Worm (Caenorhabditis elegans): Measurements from ENCODE around the gene elo-3.
"Not testable (repeated sequence)": the region's sequence is repeated elsewhere in the genome, so short reads cannot be mapped to it uniquely, and the experiment has no call there.

The elo-3 gene

ce11 chrIV:7247243-7247642, 9.7 kb downstream of the elo-3 start, which contains the start of gene D2024.1:
D2024.1 (plus strand) TSS chrIV:7247543.
- not testable (repeated sequence) for TF ChIP-seq cog-1 (tag; optimal IDR thresholded peaks at IDR 0.05); med-1 (GFP tag; optimal IDR thresholded peaks at IDR 0.05; ENCODE audit: insufficient read depth); T22C8.4 (GFP tag; IDR thresholded peaks at IDR 0.05)

ce11 chrIV:7250158-7250557, 12.6 kb downstream of the elo-3 start, which contains the start of gene D2024.18:
D2024.18 (plus strand) TSS chrIV:7250458.
- TF ChIP-seq med-1 (GFP tag; optimal IDR thresholded peaks at IDR 0.05; ENCODE audit: insufficient read depth) (no peak), T22C8.4 (GFP tag; IDR thresholded peaks at IDR 0.05) (no peak), ztf-23 (GFP tag; IDR thresholded peaks at IDR 0.05) (no peak), ztf-29 (GFP tag; IDR thresholded peaks at IDR 0.05) (no peak), klf-2 (GFP tag; conservative IDR thresholded peaks at IDR 0.05) (no peak), cog-1 (tag; optimal IDR thresholded peaks at IDR 0.05) (no peak), flt-1 (GFP tag; IDR thresholded peaks at IDR 0.05) (no peak), tab-1 (GFP tag; IDR thresholded peaks at IDR 0.05) (no peak), ref-1 (GFP tag; conservative IDR thresholded peaks at IDR 0.05) (no peak)

- TF ChIP-seq T22C8.4 (GFP tag; IDR thresholded peaks at IDR 0.05), result no peak
- TF ChIP-seq klf-2 (GFP tag; conservative IDR thresholded peaks at IDR 0.05), result no peak
- TF ChIP-seq cog-1 (tag; optimal IDR thresholded peaks at IDR 0.05), result no peak
- TF ChIP-seq ref-1 (GFP tag; conservative IDR thresholded peaks at IDR 0.05), result no peak
- no peak for TF ChIP-seq ztf-29 (GFP tag; IDR thresholded peaks at IDR 0.05)
- TF ChIP-seq med-1 (GFP tag; optimal IDR thresholded peaks at IDR 0.05; ENCODE audit: insufficient read depth), result no peak
- TF ChIP-seq ztf-23 (GFP tag; IDR thresholded peaks at IDR 0.05), result no peak
- TF ChIP-seq flt-1 (GFP tag; IDR thresholded peaks at IDR 0.05), result no peak
- TF ChIP-seq tab-1 (GFP tag; IDR thresholded peaks at IDR 0.05), result no peak
Observed at ce11 chrIV:7253271-7253670, 15.8 kb downstream of the elo-3 start.

- not testable (repeated sequence) for TF ChIP-seq T22C8.4 (GFP tag; IDR thresholded peaks at IDR 0.05); ref-1 (GFP tag; conservative IDR thresholded peaks at IDR 0.05); med-1 (GFP tag; optimal IDR thresholded peaks at IDR 0.05; ENCODE audit: insufficient read depth)
Observed at ce11 chrIV:7254690-7255089, 17.2 kb downstream of the elo-3 start, which contains the start of gene C06E4.5. C06E4.5 (plus strand) TSS chrIV:7254990.

- TF ChIP-seq T22C8.4 (GFP tag; IDR thresholded peaks at IDR 0.05) (no peak), med-1 (GFP tag; optimal IDR thresholded peaks at IDR 0.05; ENCODE audit: insufficient read depth) (no peak), ztf-23 (GFP tag; IDR thresholded peaks at IDR 0.05) (no peak), tab-1 (GFP tag; IDR thresholded peaks at IDR 0.05) (no peak), ref-1 (GFP tag; conservative IDR thresholded peaks at IDR 0.05) (no peak), cog-1 (tag; optimal IDR thresholded peaks at IDR 0.05) (no peak), flt-1 (GFP tag; IDR thresholded peaks at IDR 0.05) (no peak), ztf-29 (GFP tag; IDR thresholded peaks at IDR 0.05) (no peak), klf-2 (GFP tag; conservative IDR thresholded peaks at IDR 0.05) (no peak)
Observed at ce11 chrIV:7258253-7258652, 20.7 kb downstream of the elo-3 start, which contains the start of gene C06E4.6. C06E4.6 (minus strand) TSS chrIV:7258303.

- TF ChIP-seq cog-1 (tag; optimal IDR thresholded peaks at IDR 0.05) (no peak), T22C8.4 (GFP tag; IDR thresholded peaks at IDR 0.05) (no peak), ztf-29 (GFP tag; IDR thresholded peaks at IDR 0.05) (no peak), flt-1 (GFP tag; IDR thresholded peaks at IDR 0.05) (no peak), tab-1 (GFP tag; IDR thresholded peaks at IDR 0.05) (no peak), ztf-23 (GFP tag; IDR thresholded peaks at IDR 0.05) (no peak), ref-1 (GFP tag; conservative IDR thresholded peaks at IDR 0.05) (no peak), klf-2 (GFP tag; conservative IDR thresholded peaks at IDR 0.05) (no peak), med-1 (GFP tag; optimal IDR thresholded peaks at IDR 0.05; ENCODE audit: insufficient read depth) (no peak)
Observed at ce11 chrIV:7260587-7260986, 23.1 kb downstream of the elo-3 start, which contains the start of gene C06E4.3. C06E4.3 (plus strand) TSS chrIV:7260875.

ce11 chrIV:7263137-7263536, 25.6 kb downstream of the elo-3 start, which contains the start of gene glb-2:
glb-2 (minus strand) TSS chrIV:7263237.
- TF ChIP-seq klf-2 (GFP tag; conservative IDR thresholded peaks at IDR 0.05) (no peak), T22C8.4 (GFP tag; IDR thresholded peaks at IDR 0.05) (no peak), tab-1 (GFP tag; IDR thresholded peaks at IDR 0.05) (no peak), ztf-29 (GFP tag; IDR thresholded peaks at IDR 0.05) (no peak), ref-1 (GFP tag; conservative IDR thresholded peaks at IDR 0.05) (no peak), ztf-23 (GFP tag; IDR thresholded peaks at IDR 0.05) (no peak)

- TF ChIP-seq ztf-23 (GFP tag; IDR thresholded peaks at IDR 0.05) (no peak), cog-1 (tag; optimal IDR thresholded peaks at IDR 0.05) (no peak), flt-1 (GFP tag; IDR thresholded peaks at IDR 0.05) (no peak), tab-1 (GFP tag; IDR thresholded peaks at IDR 0.05) (no peak), med-1 (GFP tag; optimal IDR thresholded peaks at IDR 0.05; ENCODE audit: insufficient read depth) (no peak)
Observed at ce11 chrIV:7274969-7275548, 37.5 kb downstream of the elo-3 start.

ce11 chrIV:7276661-7277060, 39.1 kb downstream of the elo-3 start, which contains the start of gene C06E4.2:
C06E4.2 (plus strand) TSS chrIV:7276961.
- TF ChIP-seq med-1 (GFP tag; optimal IDR thresholded peaks at IDR 0.05; ENCODE audit: insufficient read depth) (no peak), T22C8.4 (GFP tag; IDR thresholded peaks at IDR 0.05) (no peak), ztf-23 (GFP tag; IDR thresholded peaks at IDR 0.05) (no peak), ref-1 (GFP tag; conservative IDR thresholded peaks at IDR 0.05) (no peak), klf-2 (GFP tag; conservative IDR thresholded peaks at IDR 0.05) (no peak), cog-1 (tag; optimal IDR thresholded peaks at IDR 0.05) (no peak)

ce11 chrIV:7282957-7283356, 45.4 kb downstream of the elo-3 start, which contains the start of gene C06E4.1:
C06E4.1 (plus strand) TSS chrIV:7283257.
- no peak for TF ChIP-seq flt-1 (GFP tag; IDR thresholded peaks at IDR 0.05)
- no peak for TF ChIP-seq tab-1 (GFP tag; IDR thresholded peaks at IDR 0.05)
- no peak for TF ChIP-seq ref-1 (GFP tag; conservative IDR thresholded peaks at IDR 0.05)
- no peak for TF ChIP-seq klf-2 (GFP tag; conservative IDR thresholded peaks at IDR 0.05)
- no peak for TF ChIP-seq T22C8.4 (GFP tag; IDR thresholded peaks at IDR 0.05)
- TF ChIP-seq cog-1 (tag; optimal IDR thresholded peaks at IDR 0.05), result no peak
- no peak for TF ChIP-seq ztf-23 (GFP tag; IDR thresholded peaks at IDR 0.05)
- no peak for TF ChIP-seq ztf-29 (GFP tag; IDR thresholded peaks at IDR 0.05)
- no peak for TF ChIP-seq med-1 (GFP tag; optimal IDR thresholded peaks at IDR 0.05; ENCODE audit: insufficient read depth)

Data from whole organism, midembryonic.